Fruit fly (Drosophila melanogaster): ENCODE measurements around the gene Smr.

DNA sequence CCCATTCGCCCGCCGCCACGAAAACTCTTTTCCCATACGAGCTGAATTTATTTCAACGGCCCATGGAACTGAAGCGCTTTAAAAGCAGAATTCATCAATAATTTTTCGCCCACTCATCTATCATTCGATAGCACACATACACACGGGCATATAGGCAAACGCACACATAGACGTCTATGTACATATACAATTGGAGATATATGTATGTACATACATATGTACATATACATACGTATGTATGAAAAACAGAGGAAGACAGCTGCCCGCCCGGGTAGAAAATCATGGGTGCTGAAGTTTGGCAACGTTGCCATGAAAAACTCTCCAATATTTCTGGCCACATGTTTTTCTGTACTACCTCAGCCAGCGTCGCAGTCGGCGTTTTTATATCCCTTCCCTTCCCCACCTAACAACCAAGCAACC, 8.6 kb downstream of the Smr start:
- TF ChIP-seq CG15710 (tag; optimal IDR thresholded peaks at IDR 0.05) (no peak), CG12605 (GFP tag; IDR thresholded peaks at IDR 0.05) (peak; percentile 24; the same call in 1 of the 2 replicates), D1 (tag; optimal IDR thresholded peaks at IDR 0.05) (no peak), CG14655 (GFP tag; optimal IDR thresholded peaks at IDR 0.05) (no peak), CG4496 (GFP tag; IDR thresholded peaks at IDR 0.05) (no peak), Snoo (tag; optimal IDR thresholded peaks at IDR 0.05) (no peak), Ets98B (GFP tag; IDR thresholded peaks at IDR 0.05) (no peak), fd96Ca (GFP tag; IDR thresholded peaks at IDR 0.05) (no peak), Pif1B (GFP tag; optimal IDR thresholded peaks at IDR 0.05) (no peak), CG10348 (GFP tag; IDR thresholded peaks at IDR 0.05) (no peak), CG34367 (tag; optimal IDR thresholded peaks at IDR 0.05) (no peak), Pif1A (GFP tag; optimal IDR thresholded peaks at IDR 0.05) (no peak), CG13204 (GFP tag; optimal IDR thresholded peaks at IDR 0.05) (no peak)
